Fruit fly (Drosophila melanogaster) whole organism, larva: ENCODE data around the gene frc.

Source experiments
- noc ChIP-seq: fragments of 200-800 bp; sonication (Bioruptor generic); optimal IDR thresholded peaks from 3 replicates; lab custom pipeline; 2019; ENCODE audit warnings: missing biosample characterization, mild to moderate bottlenecking, missing genetic modification characterization, moderate library complexity

Gene frc

DNA sequence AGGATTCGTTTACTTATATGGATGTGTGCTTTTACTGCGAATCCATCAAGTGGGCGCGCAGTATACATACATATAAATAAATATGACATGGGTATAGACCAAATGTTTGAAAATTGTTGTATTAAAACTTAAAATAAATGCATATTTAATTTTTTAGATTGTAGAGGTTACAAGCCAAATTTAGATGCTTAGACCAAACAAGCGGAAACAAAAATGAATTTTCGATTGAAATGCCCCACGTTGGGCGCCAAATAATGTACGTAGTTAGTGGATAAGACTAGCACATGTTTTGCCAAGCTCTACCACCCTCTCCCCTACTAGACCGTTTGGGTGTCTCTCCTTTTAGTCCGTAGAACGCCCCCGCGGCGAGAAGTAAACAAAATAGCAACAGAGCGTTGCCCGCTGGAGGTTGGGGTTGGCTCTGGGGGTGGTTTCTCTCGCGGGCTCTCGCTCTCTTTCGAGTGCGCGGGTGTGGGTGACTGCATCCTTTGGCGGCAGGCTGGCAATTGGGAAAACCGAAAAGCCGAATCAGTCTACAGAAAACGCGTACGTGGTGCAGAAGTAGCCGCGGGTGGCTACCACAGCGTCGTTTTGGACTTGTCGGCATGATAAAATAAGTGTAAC, 6.0 kb upstream of the frc start, which contains the start of gene CG18265:
CG18265 (plus strand) TSS at position 530 of the 624 bp plus-strand sequence.
- no peak for TF ChIP-seq noc

DNA sequence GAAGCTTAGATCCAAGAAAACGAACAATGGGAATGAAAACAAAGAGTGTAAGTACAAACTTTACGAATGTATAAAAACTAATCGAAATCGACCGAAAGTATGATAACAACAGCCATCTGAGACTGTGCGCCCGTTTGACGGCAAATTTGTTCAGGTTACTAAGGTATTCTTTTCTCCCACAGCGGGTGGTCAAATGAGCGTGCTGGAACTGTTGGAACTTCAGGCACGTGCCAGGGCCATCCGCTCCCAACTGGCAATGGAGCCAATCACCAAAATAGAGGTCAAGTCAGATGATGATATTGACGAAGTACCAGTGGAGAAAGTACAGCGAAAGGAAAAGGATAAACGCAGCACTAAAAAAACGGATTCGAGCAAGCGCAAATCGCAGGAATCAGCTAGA, 3.3 kb upstream of the frc start, which contains the start of gene CG12229:
CG12229 (minus strand) TSS at position 101 of the 400 bp plus-strand sequence.
- no peak for TF ChIP-seq noc

DNA sequence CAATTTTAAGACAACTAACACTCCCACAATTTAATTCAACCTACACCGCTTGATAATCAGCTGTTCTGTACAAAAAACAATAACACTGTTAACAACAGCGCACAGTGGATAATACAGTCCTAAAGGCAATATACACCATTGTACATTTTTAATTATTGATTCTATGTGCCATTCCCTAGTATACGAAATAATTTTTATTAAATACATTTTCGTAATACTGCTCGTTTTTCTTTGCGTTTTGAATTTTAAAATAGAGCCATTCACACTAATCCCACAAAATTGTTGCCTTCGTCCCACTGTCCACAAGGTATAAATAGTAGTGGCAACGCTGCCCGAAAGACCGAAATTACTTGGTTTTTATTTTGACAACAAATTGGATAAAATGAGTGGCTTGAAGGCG, 565 bp upstream of the frc start, which contains the start of the genes Coq4 and CG32176:
Coq4 (minus strand) TSS at position 67 of the 400 bp plus-strand sequence.
CG32176 (plus strand) TSS at position 314 of the 400 bp plus-strand sequence.
- TF ChIP-seq noc, result peak; percentile 94

dm6 chr3L:17430957-17431585, 1.9 kb downstream of the frc start:
- peak; percentile 41 for TF ChIP-seq noc

dm6 chr3L:17430390-17430789, 2.6 kb downstream of the frc start:
- no peak for TF ChIP-seq noc

dm6 chr3L:17428779-17429178, 4.2 kb downstream of the frc start, which contains the start of gene Gorab:
Gorab (minus strand) TSS chr3L:17428836.
- TF ChIP-seq noc, result peak; percentile 64

- no peak for TF ChIP-seq noc
Measured at dm6 chr3L:17427013-17427412, 6.0 kb downstream of the frc start, which contains the start of gene Polr3G. Polr3G (minus strand) TSS chr3L:17427130.

DNA sequence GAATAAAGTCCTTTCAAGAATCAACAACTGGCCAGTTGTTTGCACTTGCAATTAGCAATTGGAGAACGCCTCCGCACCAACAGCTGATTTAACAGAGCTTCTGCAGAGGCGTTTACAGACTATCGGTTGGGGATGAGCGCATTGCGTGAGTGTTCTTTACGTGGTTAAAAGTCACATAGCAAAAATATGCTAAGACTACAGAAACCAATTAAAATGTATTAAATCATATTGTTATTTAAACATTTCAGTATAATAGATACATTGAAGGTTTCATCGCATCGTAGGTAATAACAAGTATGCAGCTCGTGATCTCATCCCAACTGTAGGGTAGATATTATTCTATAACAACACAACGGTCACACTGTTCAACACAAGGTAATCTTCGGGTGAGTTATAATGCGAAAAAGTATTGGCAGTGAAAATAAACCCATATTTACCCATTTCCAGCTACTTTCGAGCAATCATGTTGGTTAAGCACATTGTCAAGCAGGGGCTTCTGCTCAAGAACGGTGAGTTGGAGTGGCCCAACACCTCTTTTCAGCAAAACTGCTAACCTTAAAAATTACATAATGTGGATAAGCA, 7.8 kb downstream of the frc start, which contains the start of the genes Sec3 and COX7B:
Sec3 (minus strand) TSS at position 86 of the 582 bp plus-strand sequence.
COX7B (plus strand) TSS at position 346 of the 582 bp plus-strand sequence.
- peak; percentile 66 for TF ChIP-seq noc

- no peak for TF ChIP-seq noc
Measured at dm6 chr3L:17421319-17421718, 11.7 kb downstream of the frc start, which contains the start of gene blot. blot (minus strand) TSS chr3L:17421514.

DNA sequence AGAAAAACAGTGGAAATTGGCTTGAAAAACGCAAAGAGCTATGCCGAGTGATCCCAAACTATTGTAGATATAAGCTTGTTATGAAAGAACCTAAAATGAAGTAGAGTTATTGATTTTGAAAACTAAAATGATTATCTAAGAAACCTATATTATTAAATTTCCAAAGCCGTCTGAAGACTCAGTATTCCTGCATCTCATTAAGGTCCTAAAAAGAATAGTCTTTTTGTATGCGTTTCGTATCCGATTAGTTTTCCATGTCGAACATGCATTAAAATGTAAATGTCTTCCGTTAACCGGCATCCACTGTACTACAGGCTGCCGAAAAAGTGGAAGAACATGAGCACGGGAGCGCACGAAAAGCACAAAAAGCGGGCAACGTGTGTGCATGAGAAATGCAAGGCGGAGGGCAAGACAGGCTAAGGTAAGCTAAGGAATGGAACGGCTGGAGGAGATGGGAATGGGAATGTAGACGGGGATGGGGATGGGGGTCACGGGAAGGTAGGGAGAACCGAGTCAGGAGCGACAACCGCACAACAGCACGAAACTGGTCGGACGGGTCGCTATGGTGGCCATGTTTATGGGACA, 12.3 kb downstream of the frc start:
- no peak for TF ChIP-seq noc

dm6 chr3L:17419103-17419741, 13.8 kb downstream of the frc start:
- no peak for TF ChIP-seq noc

DNA sequence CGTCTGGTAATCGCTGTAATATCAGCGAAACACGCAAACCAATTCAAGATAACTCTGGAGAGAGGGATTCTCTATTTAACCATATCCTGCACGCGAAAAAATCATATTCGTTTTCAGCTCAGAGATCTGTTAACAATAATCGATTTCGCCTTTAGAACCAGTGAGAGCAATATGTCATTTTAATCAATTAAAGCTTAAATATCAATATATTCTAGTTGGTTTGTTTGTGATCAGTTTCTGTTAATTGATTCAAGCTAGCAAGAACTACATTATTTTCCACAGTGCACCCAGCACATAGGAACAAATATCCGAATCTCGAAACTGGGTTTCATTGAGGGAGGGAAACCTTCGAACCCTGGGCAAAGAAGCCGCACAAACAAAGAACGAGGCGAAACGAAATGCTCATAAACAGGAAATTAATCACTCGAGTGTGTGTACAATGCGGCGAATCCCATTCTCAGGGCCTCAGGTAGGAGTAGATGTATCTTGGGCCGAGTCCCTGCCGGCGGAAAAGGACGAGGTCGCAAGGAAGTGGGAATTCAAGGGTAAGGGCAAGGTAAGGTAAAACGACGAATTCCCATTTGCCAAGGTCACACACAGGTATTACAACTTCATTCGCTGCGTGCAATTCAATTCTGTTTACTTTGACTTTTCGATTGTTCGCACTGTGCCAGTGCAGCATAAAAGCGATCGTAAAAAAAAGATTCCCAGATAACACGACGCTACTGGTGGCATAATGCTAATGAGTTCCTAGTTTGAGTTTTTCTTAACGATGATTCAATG, 16.8 kb downstream of the frc start:
- no peak for TF ChIP-seq noc

DNA sequence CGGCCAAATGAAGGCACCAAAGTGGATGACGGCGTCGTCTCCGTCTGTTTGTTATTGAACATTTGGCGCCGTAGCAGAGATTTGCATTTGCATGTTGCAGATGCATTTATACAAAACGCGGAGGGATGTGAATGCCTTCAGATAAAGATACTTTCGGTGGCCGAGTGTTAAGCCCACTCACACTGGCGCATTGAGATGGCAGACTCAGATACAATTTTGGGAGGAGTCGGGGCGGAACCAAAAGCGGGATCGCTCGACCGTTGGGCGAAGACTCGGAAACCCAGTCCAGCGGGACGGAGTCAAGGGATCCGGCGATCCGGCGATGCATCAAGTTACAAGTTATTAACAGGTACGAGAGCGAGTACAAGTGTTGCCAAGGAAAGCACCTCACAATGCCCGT, 20.8 kb downstream of the frc start:
- TF ChIP-seq noc, result no peak

DNA sequence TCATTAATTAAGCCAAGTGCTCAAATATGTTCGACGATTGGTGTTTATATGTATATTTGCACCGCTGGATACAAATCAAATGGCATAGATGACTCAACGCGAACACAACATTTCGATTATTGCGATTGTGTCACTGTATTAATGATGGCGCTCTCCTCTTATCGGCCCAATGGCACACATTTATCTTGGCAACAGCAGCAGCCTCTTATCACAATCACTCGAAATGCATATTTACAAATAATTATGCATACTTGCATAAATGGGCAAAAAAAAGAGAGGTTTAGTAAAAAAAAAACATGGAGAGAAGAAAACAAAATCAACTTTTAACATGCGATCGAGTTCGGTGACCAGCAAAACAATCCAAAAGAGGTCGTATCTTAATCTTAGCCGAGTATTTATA, 21.7 kb downstream of the frc start:
- no peak for TF ChIP-seq noc

- no peak for TF ChIP-seq noc
Measured at dm6 chr3L:17407480-17408093, 25.4 kb downstream of the frc start.
